Worm (Caenorhabditis elegans): ENCODE results near the gene eif-1.A.
A peak's percentile ranks its signal among the peaks of the same experiment; 100 is the strongest.

The eif-1.A gene

DNA sequence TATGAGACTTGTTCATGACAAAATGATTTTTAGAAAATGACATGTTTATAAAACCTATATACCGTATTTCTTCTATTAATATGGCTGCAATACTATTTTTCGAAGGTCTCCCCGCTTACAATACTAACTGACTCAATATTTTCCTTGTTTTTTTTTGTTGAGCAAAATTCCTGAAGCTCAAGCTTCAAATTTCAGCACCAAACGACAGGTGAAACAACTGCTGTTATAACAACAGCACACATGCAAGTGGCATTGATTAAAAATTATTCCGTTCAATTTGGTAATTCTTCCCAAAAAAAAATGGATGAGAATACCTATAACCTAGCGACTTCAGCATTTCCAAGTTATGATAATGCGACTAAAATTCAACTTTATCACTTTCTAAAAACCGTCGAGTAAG lies 3.5 kb downstream of the eif-1.A start, which contains the start of gene srw-94:
Gene srw-94, plus strand, starts transcription at position 301 of the 400 bp plus-strand sequence.
- TF ChIP-seq lin-15B (tag; optimal IDR thresholded peaks at IDR 0.05): no peak
- no peak for TF ChIP-seq elt-1 (tag; optimal IDR thresholded peaks at IDR 0.05)

DNA sequence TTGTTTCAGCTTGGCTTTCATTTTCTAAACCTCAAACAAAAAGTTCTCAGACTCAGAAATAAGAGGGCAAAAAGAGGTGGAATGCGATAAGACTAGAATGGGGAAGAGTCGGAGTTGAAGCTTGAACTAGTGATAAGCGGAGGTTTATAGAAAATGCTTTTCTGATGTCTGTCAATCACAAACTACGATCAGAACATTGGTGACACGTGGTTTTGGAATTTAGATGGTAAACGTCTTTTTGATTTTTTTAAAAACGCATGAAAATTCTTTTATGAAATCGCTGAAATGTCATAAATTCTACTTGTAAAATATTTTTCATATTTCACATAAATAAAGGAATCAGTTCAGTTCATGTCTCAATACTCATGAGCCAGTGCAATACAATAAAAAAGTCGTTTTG lies 10.3 kb downstream of the eif-1.A start, which contains the start of gene H06H21.8:
Gene H06H21.8, minus strand, starts transcription at position 78 of the 400 bp plus-strand sequence.
- TF ChIP-seq pqm-1 (tag; optimal IDR thresholded peaks at IDR 0.05) (peak; percentile 69), elt-2 (tag; optimal IDR thresholded peaks at IDR 0.05) (peak; percentile 80), tbx-2 (tag; optimal IDR thresholded peaks at IDR 0.05) (no peak), nhr-25 (tag; optimal IDR thresholded peaks at IDR 0.05) (no peak)

DNA sequence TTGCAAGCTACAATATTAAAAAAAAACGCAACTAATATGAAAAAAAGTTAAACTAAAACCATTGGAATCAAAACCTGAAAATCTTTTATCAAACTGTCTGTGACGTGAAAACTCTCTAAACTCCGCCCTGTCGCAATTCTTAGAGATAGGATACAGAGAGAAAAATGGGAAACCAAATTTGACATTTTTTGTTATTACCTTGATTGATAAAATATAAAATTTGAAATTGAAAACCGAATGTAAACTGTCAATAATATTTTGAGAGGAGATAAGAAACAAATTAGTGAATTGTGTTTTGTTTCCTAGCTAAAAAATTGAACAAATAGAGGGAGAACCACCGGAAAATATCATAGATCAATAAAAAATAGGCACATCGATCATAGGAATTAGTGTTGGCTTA lies 11.1 kb downstream of the eif-1.A start:
- no peak for TF ChIP-seq nhr-67 (tag; optimal IDR thresholded peaks at IDR 0.05)
- TF ChIP-seq elt-2 (tag; optimal IDR thresholded peaks at IDR 0.05): peak; percentile 69
- TF ChIP-seq pqm-1 (tag; optimal IDR thresholded peaks at IDR 0.05): peak; percentile 37
- TF ChIP-seq nhr-12 (tag; optimal IDR thresholded peaks at IDR 0.05): no peak

DNA sequence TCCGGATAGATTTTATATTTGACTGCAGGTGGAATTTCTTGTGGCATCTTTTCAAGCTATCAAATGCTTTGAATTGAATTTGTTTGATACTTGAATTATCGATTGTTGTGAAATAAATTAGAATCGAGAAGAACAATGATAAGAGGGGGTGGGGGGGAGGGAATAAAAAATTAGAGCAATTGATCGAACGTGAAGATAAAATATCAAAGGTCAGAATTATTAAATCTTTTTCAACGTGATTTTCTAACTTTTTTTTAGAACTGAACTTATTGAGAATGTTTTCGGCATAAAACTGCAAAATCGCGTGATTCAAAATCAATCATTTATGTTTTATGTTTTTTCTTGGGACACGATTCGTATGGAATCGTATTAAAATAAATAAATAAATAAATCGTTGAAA lies 16.5 kb downstream of the eif-1.A start, which contains the start of gene mpz-4:
Gene mpz-4, minus strand, starts transcription at position 101 of the 400 bp plus-strand sequence.
- TF ChIP-seq R02D3.7 (tag; optimal IDR thresholded peaks at IDR 0.05): no peak
- no peak for TF ChIP-seq ceh-28 (tag; optimal IDR thresholded peaks at IDR 0.05)
- no peak for TF ChIP-seq hmg-11 (tag; optimal IDR thresholded peaks at IDR 0.05)
- no peak for TF ChIP-seq nhr-11 (tag; optimal IDR thresholded peaks at IDR 0.05)
- TF ChIP-seq nhr-77 (tag; optimal IDR thresholded peaks at IDR 0.05): no peak
- no peak for TF ChIP-seq lin-15B (tag; optimal IDR thresholded peaks at IDR 0.05)
- TF ChIP-seq ztf-11 (tag; optimal IDR thresholded peaks at IDR 0.05): no peak
- TF ChIP-seq nhr-12 (tag; optimal IDR thresholded peaks at IDR 0.05): no peak
- TF ChIP-seq elt-3 (tag; optimal IDR thresholded peaks at IDR 0.05): no peak
- TF ChIP-seq nhr-76 (tag; optimal IDR thresholded peaks at IDR 0.05): no peak
- TF ChIP-seq unc-62 (GFP tag; optimal IDR thresholded peaks at IDR 0.05): no peak
- TF ChIP-seq skn-1 (tag; optimal IDR thresholded peaks at IDR 0.05): no peak
- no peak for TF ChIP-seq sea-2 (GFP tag; optimal IDR thresholded peaks at IDR 0.05)
- no peak for TF ChIP-seq lsy-12 (tag; optimal IDR thresholded peaks at IDR 0.05)
- TF ChIP-seq daf-12 (tag; optimal IDR thresholded peaks at IDR 0.05): no peak
- TF ChIP-seq tbx-2 (tag; optimal IDR thresholded peaks at IDR 0.05): no peak
- no peak for TF ChIP-seq elt-1 (tag; optimal IDR thresholded peaks at IDR 0.05)
- TF ChIP-seq pqm-1 (tag; optimal IDR thresholded peaks at IDR 0.05): no peak
- no peak for TF ChIP-seq eor-1 (tag; optimal IDR thresholded peaks at IDR 0.05)
- TF ChIP-seq pha-4 (tag; optimal IDR thresholded peaks at IDR 0.05): no peak

DNA sequence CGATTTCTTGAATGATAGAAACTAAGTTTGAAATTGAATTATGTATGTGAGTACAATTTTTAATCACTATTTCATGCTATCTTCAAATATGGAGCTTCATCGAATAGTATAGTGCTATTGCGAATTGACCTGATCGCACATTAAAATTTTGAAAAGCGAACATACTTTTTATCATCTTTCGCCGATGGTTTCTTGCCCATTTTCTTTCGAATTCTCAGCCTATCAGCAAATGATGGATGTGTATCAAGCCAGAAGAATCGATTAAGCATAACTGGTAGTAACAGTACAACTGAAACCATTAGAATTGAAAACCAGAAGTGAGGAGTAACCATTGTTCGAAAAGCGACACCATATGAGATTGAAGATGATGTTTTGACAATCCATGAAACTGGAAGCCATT lies 18.9 kb downstream of the eif-1.A start:
- TF ChIP-seq egl-27 (tag; optimal IDR thresholded peaks at IDR 0.05): no peak
- no peak for TF ChIP-seq nfya-1 (tag; optimal IDR thresholded peaks at IDR 0.05; ENCODE audit: insufficient read depth)
- TF ChIP-seq zag-1 (tag; optimal IDR thresholded peaks at IDR 0.05): no peak
- no peak for TF ChIP-seq unc-62 (GFP tag; optimal IDR thresholded peaks at IDR 0.05)
- no peak for TF ChIP-seq ztf-11 (tag; optimal IDR thresholded peaks at IDR 0.05)
- TF ChIP-seq lin-15B (tag; optimal IDR thresholded peaks at IDR 0.05): no peak
- no peak for TF ChIP-seq egl-5 (tag; optimal IDR thresholded peaks at IDR 0.05)
- TF ChIP-seq mdl-1 (tag; optimal IDR thresholded peaks at IDR 0.05): no peak
- no peak for TF ChIP-seq fkh-10 (GFP tag; optimal IDR thresholded peaks at IDR 0.05)
- TF ChIP-seq nhr-76 (tag; optimal IDR thresholded peaks at IDR 0.05): no peak
- no peak for TF ChIP-seq nhr-237 (tag; optimal IDR thresholded peaks at IDR 0.05)

DNA sequence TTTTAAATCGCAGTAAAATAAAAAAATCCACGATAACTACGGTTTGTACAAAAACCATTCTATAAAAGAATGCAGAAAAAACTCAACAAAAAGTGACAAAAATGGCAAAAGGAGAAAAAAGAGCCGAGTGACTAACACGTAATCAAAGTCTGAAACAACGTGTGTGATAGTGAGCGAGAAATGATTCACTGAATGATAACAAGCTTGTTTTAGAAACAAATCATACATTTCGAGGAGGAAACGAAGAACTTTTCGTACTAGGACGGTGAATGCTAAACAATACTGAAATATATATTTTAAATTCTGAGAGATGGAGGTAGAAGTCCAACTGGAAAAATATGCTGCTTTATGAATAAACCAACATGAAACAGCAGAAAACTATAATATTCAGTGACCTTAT lies 31.3 kb downstream of the eif-1.A start:
- TF ChIP-seq unc-62 (GFP tag; optimal IDR thresholded peaks at IDR 0.05) (no peak), pqm-1 (tag; optimal IDR thresholded peaks at IDR 0.05) (peak; percentile 65), hmg-11 (tag; optimal IDR thresholded peaks at IDR 0.05) (no peak), mdl-1 (tag; optimal IDR thresholded peaks at IDR 0.05) (no peak), jun-1 (tag; optimal IDR thresholded peaks at IDR 0.05) (no peak), lin-15B (tag; optimal IDR thresholded peaks at IDR 0.05) (no peak), eor-1 (tag; optimal IDR thresholded peaks at IDR 0.05) (no peak), elt-1 (tag; optimal IDR thresholded peaks at IDR 0.05) (no peak), nhr-77 (tag; optimal IDR thresholded peaks at IDR 0.05) (no peak), daf-12 (tag; optimal IDR thresholded peaks at IDR 0.05) (no peak), nhr-76 (tag; optimal IDR thresholded peaks at IDR 0.05) (no peak), elt-2 (tag; optimal IDR thresholded peaks at IDR 0.05) (peak; percentile 61)
